Fruit fly (Drosophila melanogaster): ENCODE data around the gene spg.

Gene spg

dm6 chr3R:28913890-28914750 lies 69.0 kb downstream of the spg start:
- peak in 1 of 2 experiments; percentile 58 for TF ChIP-seq salr (GFP tag; optimal IDR thresholded peaks at IDR 0.05)
- no peak for TF ChIP-seq CG15336 (GFP tag; IDR thresholded peaks at IDR 0.05)
- no peak for TF ChIP-seq CG8319 (GFP tag; optimal IDR thresholded peaks at IDR 0.05)
- TF ChIP-seq eg (GFP tag; IDR thresholded peaks at IDR 0.05), result peak; percentile 25; the same call in 1 of the 3 replicates
- TF ChIP-seq OdsH (GFP tag; optimal IDR thresholded peaks at IDR 0.05), result no peak
- peak; percentile 74 for TF ChIP-seq CG6276 (GFP tag; optimal IDR thresholded peaks at IDR 0.05)
- no peak for TF ChIP-seq CG10631 (GFP tag; optimal IDR thresholded peaks at IDR 0.05)
- no peak for TF ChIP-seq acj6 (GFP tag; optimal IDR thresholded peaks at IDR 0.05)
- TF ChIP-seq Met (GFP tag; optimal IDR thresholded peaks at IDR 0.05), result no peak
- TF ChIP-seq spab (GFP tag; optimal IDR thresholded peaks at IDR 0.05), result peak; percentile 53
- TF ChIP-seq Hr38 (GFP tag; optimal IDR thresholded peaks at IDR 0.05), result no peak
- no peak for TF ChIP-seq pdm3 (GFP tag; optimal IDR thresholded peaks at IDR 0.05)
- TF ChIP-seq cyc (GFP tag; optimal IDR thresholded peaks at IDR 0.05), result no peak
- no peak for TF ChIP-seq vri (GFP tag; optimal IDR thresholded peaks at IDR 0.05)
- peak; percentile 37 for TF ChIP-seq CG16779 (tag; optimal IDR thresholded peaks at IDR 0.05)
- peak; percentile 73 for TF ChIP-seq dsx (GFP tag; optimal IDR thresholded peaks at IDR 0.05; ENCODE audit: poor library complexity, severe bottlenecking)
- TF ChIP-seq Eip78C (GFP tag), result no peak
- TF ChIP-seq Ets21C (GFP tag; optimal IDR thresholded peaks at IDR 0.05), result no peak
- TF ChIP-seq achi (GFP tag; optimal IDR thresholded peaks at IDR 0.05), result no peak
- TF ChIP-seq CG6854 (GFP tag; optimal IDR thresholded peaks at IDR 0.05), result peak; percentile 4
- TF ChIP-seq Hr39 (GFP tag; optimal IDR thresholded peaks at IDR 0.05), result no peak
- TF ChIP-seq CG7368 (GFP tag; optimal IDR thresholded peaks at IDR 0.05), result no peak
- no peak for TF ChIP-seq svp (GFP tag)
- TF ChIP-seq CG3919 (GFP tag; optimal IDR thresholded peaks at IDR 0.05), result peak; percentile 4
- peak; percentile 49; the same call in 1 of the 3 replicates for TF ChIP-seq CG8119 (GFP tag; IDR thresholded peaks at IDR 0.05)
- peak; percentile 36 for TF ChIP-seq net (GFP tag; optimal IDR thresholded peaks at IDR 0.05)
- no peak for TF ChIP-seq Lpt (GFP tag; optimal IDR thresholded peaks at IDR 0.05)
- no peak for TF ChIP-seq CG6792 (GFP tag; optimal IDR thresholded peaks at IDR 0.05)
- TF ChIP-seq CG3032 (tag; optimal IDR thresholded peaks at IDR 0.05), result peak; percentile 58
- peak; percentile 61; the same call in 2 of the 3 replicates for TF ChIP-seq CG6163 (GFP tag; IDR thresholded peaks at IDR 0.05)
- TF ChIP-seq fkh (GFP tag; optimal IDR thresholded peaks at IDR 0.05), result no peak
- TF ChIP-seq CG6808 (GFP tag; optimal IDR thresholded peaks at IDR 0.05), result no peak
- no peak for TF ChIP-seq CG11902 (GFP tag; optimal IDR thresholded peaks at IDR 0.05)
- no peak for TF ChIP-seq Eip93F (GFP tag; optimal IDR thresholded peaks at IDR 0.05)
- no peak for TF ChIP-seq Smox (GFP tag; optimal IDR thresholded peaks at IDR 0.05)
- TF ChIP-seq dac (GFP tag; optimal IDR thresholded peaks at IDR 0.05), result no peak
- no peak for TF ChIP-seq CG34406 (GFP tag; optimal IDR thresholded peaks at IDR 0.05)
- TF ChIP-seq Blimp-1 (GFP tag; optimal IDR thresholded peaks at IDR 0.05), result no peak
- no peak for TF ChIP-seq fd85E (GFP tag; optimal IDR thresholded peaks at IDR 0.05)
- no peak for TF ChIP-seq CG8632 (GFP tag; optimal IDR thresholded peaks at IDR 0.05)
- no peak for TF ChIP-seq Gug (GFP tag; IDR thresholded peaks at IDR 0.05)
- TF ChIP-seq CG4318 (GFP tag; optimal IDR thresholded peaks at IDR 0.05), result no peak
- TF ChIP-seq Sox102F (GFP tag; optimal IDR thresholded peaks at IDR 0.05), result no peak
- no peak for TF ChIP-seq Eip75B (GFP tag; optimal IDR thresholded peaks at IDR 0.05)
- TF ChIP-seq fd59A (GFP tag; optimal IDR thresholded peaks at IDR 0.05), result no peak
- TF ChIP-seq topi (GFP tag; optimal IDR thresholded peaks at IDR 0.05), result no peak
- TF ChIP-seq CG9139 (GFP tag; optimal IDR thresholded peaks at IDR 0.05), result peak; percentile 71
- TF ChIP-seq ss (GFP tag; optimal IDR thresholded peaks at IDR 0.05), result peak in 1 of 2 experiments; percentile 69
- peak; percentile 64 for TF ChIP-seq Sox14 (GFP tag; optimal IDR thresholded peaks at IDR 0.05)
- TF ChIP-seq CG32006 (GFP tag; optimal IDR thresholded peaks at IDR 0.05), result no peak
- no peak for TF ChIP-seq lz (GFP tag; optimal IDR thresholded peaks at IDR 0.05)

Measured in whole organism, prepupa.